Fruit fly (Drosophila melanogaster) whole organism, embryonic: ENCODE measurements around the gene Rtnl1.
A peak's percentile ranks its signal among the peaks of the same experiment; 100 is the strongest.

Experiments
- Bdp1 ChIP-seq: fragments of 200-800 bp; sonication (Bioruptor generic); optimal IDR thresholded peaks from 3 replicates; lab custom pipeline; 2016; ENCODE audit warnings: missing biosample characterization, missing genetic modification characterization
- CG10959 ChIP-seq: fragments of 200-800 bp; sonication (Bioruptor generic); IDR thresholded peaks from 2 replicates; pipeline ENCODE4 v1.3.6; 2022; ENCODE audit warnings: missing biosample characterization, missing genetic modification characterization
- CG11085 ChIP-seq: fragments of 200-800 bp; sonication (Bioruptor generic); IDR thresholded peaks from 2 replicates; pipeline ENCODE4 v1.3.6; 2022; ENCODE audit warnings: missing biosample characterization, missing genetic modification characterization
- CG11723 ChIP-seq: fragments of 200-800 bp; sonication (Bioruptor generic); optimal IDR thresholded peaks from 2 replicates; lab custom pipeline; 2017; ENCODE audit warnings: missing biosample characterization, mild to moderate bottlenecking, missing genetic modification characterization
- CG13775 ChIP-seq: fragments of 200-800 bp; sonication (Bioruptor generic); optimal IDR thresholded peaks from 3 replicates; lab custom pipeline; 2017; ENCODE audit warnings: missing biosample characterization, mild to moderate bottlenecking, missing genetic modification characterization
- CG13894 ChIP-seq: fragments of 200-800 bp; sonication (Bioruptor generic); optimal IDR thresholded peaks from 3 replicates; lab custom pipeline; 2018; ENCODE audit warnings: missing biosample characterization, mild to moderate bottlenecking, missing genetic modification characterization, moderate library complexity
- CG15011 ChIP-seq: fragments of 200-800 bp; sonication (Bioruptor generic); optimal IDR thresholded peaks from 3 replicates; lab custom pipeline; 2018; ENCODE audit warnings: missing biosample characterization, mild to moderate bottlenecking, missing genetic modification characterization
- CG1647 ChIP-seq: fragments of 200-800 bp; sonication (Bioruptor generic); optimal IDR thresholded peaks from 3 replicates; lab custom pipeline; 2016; ENCODE audit warnings: missing biosample characterization, missing genetic modification characterization
- CG2678 ChIP-seq: fragments of 200-800 bp; sonication (Bioruptor generic); optimal IDR thresholded peaks from 3 replicates; lab custom pipeline; 2019; ENCODE audit warnings: missing biosample characterization, mild to moderate bottlenecking, missing genetic modification characterization, moderate library complexity
- CG30020 ChIP-seq: fragments of 200-800 bp; optimal IDR thresholded peaks from 2 replicates; lab custom pipeline; 2019; ENCODE audit warnings: missing biosample characterization, mild to moderate bottlenecking, missing genetic modification characterization, moderate library complexity
- CG3281 ChIP-seq: fragments of 200-800 bp; sonication (Bioruptor generic); optimal IDR thresholded peaks from 3 replicates; lab custom pipeline; 2017; ENCODE audit warnings: missing biosample characterization, mild to moderate bottlenecking, missing genetic modification characterization
- CG34376 ChIP-seq: fragments of 200-800 bp; sonication (Bioruptor generic); optimal IDR thresholded peaks from 2 replicates; lab custom pipeline; 2018; ENCODE audit warnings: missing biosample characterization, mild to moderate bottlenecking, missing genetic modification characterization
- CG6689 ChIP-seq: fragments of 200-800 bp; sonication (Bioruptor generic); IDR thresholded peaks from 2 replicates; pipeline ENCODE4 v1.3.6; 2022; ENCODE audit warnings: missing biosample characterization, missing genetic modification characterization
- CG7786 ChIP-seq: fragments of 200-800 bp; sonication (Bioruptor generic); optimal IDR thresholded peaks from 2 replicates; lab custom pipeline; 2016; ENCODE audit warnings: missing biosample characterization, missing genetic modification characterization
- CG8478 ChIP-seq: fragments of >200 bp; optimal IDR thresholded peaks from 2 replicates; lab custom pipeline; 2018
- CG9727 ChIP-seq: fragments of 200-800 bp; sonication (Bioruptor generic); optimal IDR thresholded peaks from 3 replicates; lab custom pipeline; 2017; ENCODE audit warnings: missing biosample characterization, mild to moderate bottlenecking, missing genetic modification characterization
- CG9932 ChIP-seq: fragments of 200-800 bp; sonication (Bioruptor generic); IDR thresholded peaks from 2 replicates; pipeline ENCODE4 v1.3.6; 2022; ENCODE audit warnings: missing biosample characterization, missing genetic modification characterization
- Dfd ChIP-seq, 2 experiments: fragments of >200 bp; optimal IDR thresholded peaks; 2 replicates each; lab custom pipeline; 2017; ENCODE audit warnings: missing biosample characterization in 2 of 2, missing genetic modification characterization in 2 of 2
- Lim3 ChIP-seq: fragments of 200-800 bp; sonication (Bioruptor generic); IDR thresholded peaks from 2 replicates; pipeline ENCODE4 v1.3.6; 2022; ENCODE audit warnings: missing biosample characterization, missing genetic modification characterization
- Mes4 ChIP-seq: fragments of 200-800 bp; sonication (Bioruptor generic); optimal IDR thresholded peaks from 2 replicates; lab custom pipeline; 2016; ENCODE audit warnings: missing biosample characterization, missing genetic modification characterization
- NFAT ChIP-seq: fragments of 200-800 bp; sonication (Bioruptor generic); IDR thresholded peaks from 2 replicates; pipeline ENCODE4 v1.3.6; 2022; ENCODE audit warnings: missing biosample characterization, missing genetic modification characterization
- Opbp ChIP-seq: fragments of 200-800 bp; sonication (Bioruptor generic); IDR thresholded peaks from 3 replicates; pipeline ENCODE4 v1.3.6; 2022; ENCODE audit warnings: missing biosample characterization, missing genetic modification characterization; ENCODE audit not compliant: partially characterized antibody
- Rx ChIP-seq: fragments of 200-800 bp; sonication (Bioruptor generic); IDR thresholded peaks from 2 replicates; pipeline ENCODE4 v1.3.6; 2022; ENCODE audit warnings: missing biosample characterization, missing genetic modification characterization
- Sin3A ChIP-seq: fragments of >200 bp; optimal IDR thresholded peaks from 2 replicates; lab custom pipeline; 2018
- Spps ChIP-seq: fragments of 200-800 bp; sonication (Bioruptor generic); optimal IDR thresholded peaks from 2 replicates; lab custom pipeline; 2018; ENCODE audit warnings: missing biosample characterization, mild to moderate bottlenecking, missing genetic modification characterization
- Sry-δ ChIP-seq: fragments of 200-800 bp; sonication (Bioruptor generic); optimal IDR thresholded peaks from 2 replicates; lab custom pipeline; 2016; ENCODE audit warnings: missing biosample characterization, missing genetic modification characterization
- Ssrp ChIP-seq: fragments of 200-800 bp; sonication (Bioruptor generic); optimal IDR thresholded peaks from 2 replicates; lab custom pipeline; 2018; ENCODE audit warnings: missing biosample characterization, mild to moderate bottlenecking, missing genetic modification characterization, moderate library complexity
- Trl ChIP-seq, 3 experiments: fragments of >200 bp in 2 of 3; fragments of 200-800 bp in 1 of 3; sonication (Bioruptor generic) in 1 of 3; optimal IDR thresholded peaks; 2 replicates in 1 of 3; 3 replicates in 2 of 3; lab custom pipeline; 2016 to 2017; ENCODE audit warnings: missing biosample characterization in 1 of 3, missing genetic modification characterization in 1 of 3
- YL-1 ChIP-seq: fragments of 200-800 bp; sonication (Bioruptor generic); optimal IDR thresholded peaks from 3 replicates; lab custom pipeline; 2017; ENCODE audit warnings: missing biosample characterization, mild to moderate bottlenecking, missing genetic modification characterization
- croc ChIP-seq: fragments of 200-800 bp; sonication (Bioruptor generic); conservative IDR thresholded peaks from 3 replicates; pipeline ENCODE4 v1.3.6; 2022; ENCODE audit warnings: missing biosample characterization, missing genetic modification characterization
- cwo ChIP-seq: fragments of 200-800 bp; sonication (Bioruptor generic); optimal IDR thresholded peaks from 3 replicates; lab custom pipeline; 2017; ENCODE audit warnings: missing biosample characterization, missing genetic modification characterization, mild to moderate bottlenecking, moderate library complexity, missing genetic modification reagents
- ems ChIP-seq: fragments of 200-800 bp; sonication (Bioruptor generic); optimal IDR thresholded peaks from 3 replicates; lab custom pipeline; 2016; ENCODE audit warnings: missing biosample characterization, missing genetic modification characterization
- gcm ChIP-seq: fragments of 200-800 bp; sonication (Bioruptor generic); optimal IDR thresholded peaks from 2 replicates; lab custom pipeline; 2019; ENCODE audit warnings: missing biosample characterization, mild to moderate bottlenecking, missing genetic modification characterization, moderate library complexity
- gsb ChIP-seq: fragments of 200-800 bp; sonication (Bioruptor generic); IDR thresholded peaks from 2 replicates; pipeline ENCODE4 v1.3.6; 2022; ENCODE audit warnings: missing biosample characterization, missing genetic modification characterization
- gsb-n ChIP-seq: fragments of 200-800 bp; sonication (Bioruptor generic); optimal IDR thresholded peaks from 3 replicates; lab custom pipeline; 2018; ENCODE audit warnings: missing biosample characterization, mild to moderate bottlenecking, missing genetic modification characterization
- jumu ChIP-seq: fragments of 200-800 bp; sonication (Bioruptor generic); optimal IDR thresholded peaks from 3 replicates; lab custom pipeline; 2016; ENCODE audit warnings: missing biosample characterization, missing genetic modification characterization
- lab ChIP-seq: fragments of 200-800 bp; sonication (Bioruptor generic); optimal IDR thresholded peaks from 3 replicates; lab custom pipeline; 2017; ENCODE audit warnings: missing biosample characterization, missing genetic modification characterization, mild to moderate bottlenecking, moderate library complexity, missing genetic modification reagents
- mld ChIP-seq: fragments of 200-800 bp; sonication (Bioruptor generic); IDR thresholded peaks from 3 replicates; pipeline ENCODE4 v1.3.6; 2022; ENCODE audit warnings: missing biosample characterization, missing genetic modification characterization; ENCODE audit not compliant: partially characterized antibody
- nerfin-1 ChIP-seq: fragments of 200-800 bp; sonication (Bioruptor generic); optimal IDR thresholded peaks from 3 replicates; lab custom pipeline; 2019; ENCODE audit warnings: missing biosample characterization, mild to moderate bottlenecking, missing genetic modification characterization, moderate library complexity
- nom ChIP-seq: fragments of 200-800 bp; sonication (Bioruptor generic); optimal IDR thresholded peaks from 2 replicates; lab custom pipeline; 2017; ENCODE audit warnings: missing biosample characterization, missing genetic modification characterization, mild to moderate bottlenecking, moderate library complexity, missing genetic modification reagents
- peb ChIP-seq: fragments of 200-800 bp; sonication (Bioruptor generic); IDR thresholded peaks from 2 replicates; pipeline ENCODE4 v1.3.6; 2022; ENCODE audit warnings: missing biosample characterization, missing genetic modification characterization
- pnt ChIP-seq: fragments of 200-800 bp; sonication (Bioruptor generic); optimal IDR thresholded peaks from 3 replicates; lab custom pipeline; 2016; ENCODE audit warnings: missing biosample characterization, missing genetic modification characterization
- ranshi ChIP-seq: fragments of 200-800 bp; sonication (Bioruptor generic); IDR thresholded peaks from 2 replicates; pipeline ENCODE4 v1.3.6; 2022; ENCODE audit warnings: missing biosample characterization, missing genetic modification characterization
- repo ChIP-seq: fragments of 200-800 bp; sonication (Bioruptor generic); optimal IDR thresholded peaks from 2 replicates; lab custom pipeline; 2016; ENCODE audit warnings: missing biosample characterization, missing genetic modification characterization
- salm ChIP-seq: fragments of 200-800 bp; sonication (Bioruptor generic); optimal IDR thresholded peaks from 2 replicates; lab custom pipeline; 2018; ENCODE audit warnings: missing biosample characterization, mild to moderate bottlenecking, missing genetic modification characterization
- sd ChIP-seq: fragments of 200-800 bp; sonication (Bioruptor generic); optimal IDR thresholded peaks from 3 replicates; lab custom pipeline; 2018; ENCODE audit warnings: missing biosample characterization, mild to moderate bottlenecking, missing genetic modification characterization, moderate library complexity
- sna ChIP-seq: fragments of 200-800 bp; sonication (Bioruptor generic); IDR thresholded peaks from 2 replicates; pipeline ENCODE4 v1.3.6; 2022; ENCODE audit warnings: missing biosample characterization, missing genetic modification characterization; ENCODE audit not compliant: partially characterized antibody
- ssp ChIP-seq: fragments of 200-800 bp; sonication (Bioruptor generic); IDR thresholded peaks from 2 replicates; pipeline ENCODE4 v1.3.6; 2022; ENCODE audit warnings: missing biosample characterization, missing genetic modification characterization
- sug ChIP-seq: fragments of 200-800 bp; optimal IDR thresholded peaks from 2 replicates; lab custom pipeline; 2019; ENCODE audit warnings: missing biosample characterization, mild to moderate bottlenecking, missing genetic modification characterization, moderate library complexity
- wdn ChIP-seq: fragments of 200-800 bp; sonication (Bioruptor generic); IDR thresholded peaks from 2 replicates; pipeline ENCODE4 v1.3.6; 2022; ENCODE audit warnings: missing biosample characterization, missing genetic modification characterization
- z ChIP-seq: fragments of 200-800 bp; sonication (Bioruptor generic); IDR thresholded peaks from 3 replicates; pipeline ENCODE4 v1.3.6; 2022; ENCODE audit warnings: missing biosample characterization, missing genetic modification characterization
- zfh2 ChIP-seq: fragments of 200-800 bp; sonication (Bioruptor generic); optimal IDR thresholded peaks from 2 replicates; lab custom pipeline; 2016; ENCODE audit warnings: missing biosample characterization, missing genetic modification characterization

Rtnl1 gene

DNA sequence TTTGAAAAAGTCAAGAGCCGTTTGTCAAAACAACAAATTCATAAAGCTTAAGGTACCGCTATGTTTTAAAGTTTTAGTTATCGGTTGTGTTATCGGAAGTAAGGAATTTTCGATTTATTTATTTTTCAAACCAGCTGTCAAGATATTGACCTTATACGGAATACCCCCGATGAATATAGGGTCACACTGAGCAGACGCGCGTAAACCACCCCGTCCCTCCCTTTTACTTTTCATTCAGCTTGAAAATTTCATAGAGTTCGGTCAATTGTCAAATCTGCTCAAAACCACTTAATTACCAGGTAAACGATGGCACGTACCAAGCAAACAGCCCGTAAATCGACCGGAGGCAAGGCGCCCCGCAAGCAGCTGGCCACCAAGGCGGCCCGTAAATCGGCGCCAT, 45.4 kb upstream of the Rtnl1 start, which contains the start of the genes CG14036 and His3.3A (continued):
- TF ChIP-seq Bdp1 (GFP tag; lab: Kevin White, UChicago) = no peak
- no peak for TF ChIP-seq Ssrp (tag; lab: Kevin White, UChicago)
- TF ChIP-seq CG9727 (GFP tag; lab: Kevin White, UChicago) = peak; percentile 32
- TF ChIP-seq CG7786 = no peak
- no peak for TF ChIP-seq CG6689 (GFP tag; lab: Robert Waterston, UW)
- peak; percentile 56 for TF ChIP-seq CG3281 (GFP tag; lab: Kevin White, UChicago)
- 0 out of 3 replicates have a peak, but pooled peaks have one; percentile 41 for TF ChIP-seq mld (GFP tag; lab: Robert Waterston, UW)
- no peak for TF ChIP-seq zfh2
- no peak for TF ChIP-seq CG11723
- no peak for TF ChIP-seq NFAT (GFP tag; lab: Robert Waterston, UW)
- no peak for TF ChIP-seq pnt
- peak; percentile 63 for TF ChIP-seq YL-1
- TF ChIP-seq CG1647 (GFP tag; lab: Kevin White, UChicago) = no peak
- TF ChIP-seq gsb (GFP tag; lab: Robert Waterston, UW) = 0 out of 2 replicates have a peak, but pooled peaks have one; percentile 32
- peak; percentile 74 for TF ChIP-seq ssp (GFP tag; lab: Robert Waterston, UW)
- TF ChIP-seq Opbp = peak; percentile 63; the same call in 2 of the 3 replicates
- TF ChIP-seq Spps (tag; lab: Kevin White, UChicago) = peak; percentile 1
- TF ChIP-seq Mes4 (GFP tag; lab: Kevin White, UChicago) = no peak
- no peak for TF ChIP-seq peb (GFP tag; lab: Robert Waterston, UW)
- TF ChIP-seq CG8478 (lab: Kevin White, UChicago) = no peak
- no peak for TF ChIP-seq Dfd (GFP tag; optimal IDR thresholded peaks at IDR 0.05; lab: Kevin White, UChicago)
- no peak for TF ChIP-seq CG10959 (GFP tag; lab: Robert Waterston, UW)
- peak; percentile 24 for TF ChIP-seq jumu (GFP tag; lab: Kevin White, UChicago)
- TF ChIP-seq CG9932 = peak; percentile 35; the same call in 1 of the 2 replicates
- peak; percentile 86 for TF ChIP-seq sd (tag; lab: Kevin White, UChicago)
- TF ChIP-seq salm (tag; lab: Kevin White, UChicago) = no peak
- peak; percentile 65 for TF ChIP-seq Sry-δ (GFP tag; lab: Kevin White, UChicago)
- TF ChIP-seq repo (GFP tag; lab: Kevin White, UChicago) = no peak
- TF ChIP-seq gcm = no peak
- peak; percentile 14 for TF ChIP-seq CG2678 (tag; lab: Kevin White, UChicago)
- no peak for TF ChIP-seq ranshi (GFP tag; lab: Robert Waterston, UW)
- peak; percentile 20 for TF ChIP-seq nerfin-1 (tag; lab: Kevin White, UChicago)
- TF ChIP-seq wdn (GFP tag; lab: Robert Waterston, UW) = no peak
- no peak for TF ChIP-seq gsb-n (tag; lab: Kevin White, UChicago)
- TF ChIP-seq Lim3 (GFP tag; lab: Robert Waterston, UW) = no peak
- peak; percentile 66 for TF ChIP-seq sna
- TF ChIP-seq Rx (GFP tag; lab: Robert Waterston, UW) = no peak
- peak; percentile 46 for TF ChIP-seq Sin3A (lab: Kevin White, UChicago)
- peak; percentile 35 for TF ChIP-seq lab (GFP tag; lab: Kevin White, UChicago)
- no peak for TF ChIP-seq cwo (GFP tag; lab: Kevin White, UChicago)
- no peak for TF ChIP-seq z (GFP tag; lab: Robert Waterston, UW)
- TF ChIP-seq CG30020 = peak; percentile 92
- TF ChIP-seq croc (GFP tag; lab: Robert Waterston, UW) = no peak
- no peak for TF ChIP-seq Trl (optimal IDR thresholded peaks at IDR 0.05; lab: Kevin White, UChicago)
- TF ChIP-seq Trl (GFP tag; optimal IDR thresholded peaks at IDR 0.05; lab: Kevin White, UChicago) = no peak
- peak; percentile 42 for TF ChIP-seq CG34376
- TF ChIP-seq sug (tag; lab: Kevin White, UChicago) = peak; percentile 43
- TF ChIP-seq nom (GFP tag; lab: Kevin White, UChicago) = peak; percentile 29
- TF ChIP-seq CG13775 (GFP tag; lab: Kevin White, UChicago) = no peak
- TF ChIP-seq ems (GFP tag; lab: Kevin White, UChicago) = peak; percentile 50
- peak; percentile 41 for TF ChIP-seq CG13894 (tag; lab: Kevin White, UChicago)
- TF ChIP-seq CG11085 (GFP tag; lab: Robert Waterston, UW) = no peak
- TF ChIP-seq CG15011 (GFP tag; lab: Kevin White, UChicago) = no peak
